Worm (Caenorhabditis elegans) whole organism, L4/young adult: ENCODE data around the gene oac-31.

Source experiments
- W03F9.2 ChIP-seq: fragments of 150-350 bp; optimal IDR thresholded peaks from 2 replicates; lab custom pipeline; 2014; ENCODE audit warnings: missing biosample characterization, missing genetic modification characterization
- dao-5 ChIP-seq: sonication (generic microtip); optimal IDR thresholded peaks from 2 replicates; lab custom pipeline; 2016; ENCODE audit warnings: missing genotype, missing genetic modification characterization, moderate library complexity, missing compliant biosample characterization
- him-1 ChIP-seq: sonication (generic microtip); optimal IDR thresholded peaks from 2 replicates; lab custom pipeline; 2016; ENCODE audit warnings: missing genotype, missing genetic modification reagents, missing genetic modification characterization, missing compliant biosample characterization

DNA sequence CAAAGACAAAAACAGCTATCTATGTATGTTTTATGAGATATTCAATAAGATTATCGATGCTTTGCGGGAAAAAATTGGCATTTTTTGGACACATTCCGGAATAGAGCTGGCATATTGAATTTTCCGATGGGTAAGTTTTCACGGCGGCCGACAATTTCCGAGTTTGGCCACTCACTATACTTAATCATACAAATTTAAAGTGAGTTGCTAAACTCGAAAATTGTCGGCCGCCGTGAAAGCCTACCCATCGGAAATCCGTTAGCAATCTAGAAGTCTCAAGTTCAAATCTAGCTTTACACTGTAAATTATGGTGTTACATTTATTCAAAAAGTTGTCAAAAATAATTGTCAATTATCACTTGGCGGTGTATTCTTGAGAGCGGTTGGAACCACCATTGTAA is 9.0 kb upstream of the oac-31 start:
- TF ChIP-seq dao-5 (tag; lab: Kevin White, UChicago) (no peak), W03F9.2 (tag; lab: Kevin White, UChicago) (no peak), him-1 (tag; lab: Kevin White, UChicago) (no peak)
